Worm (Caenorhabditis elegans): Measurements from ENCODE around the gene ZK896.1.

The ZK896.1 gene

ce11 chrIV:12854372-12855114 lies 20.6 kb downstream of the ZK896.1 start:
- TF ChIP-seq elt-1 (tag; optimal IDR thresholded peaks at IDR 0.05) (no peak), nhr-77 (tag; optimal IDR thresholded peaks at IDR 0.05) (no peak), nhr-129 (tag; optimal IDR thresholded peaks at IDR 0.05) (no peak), gmeb-1 (tag; optimal IDR thresholded peaks at IDR 0.05) (peak; percentile 5), nhr-23 (tag; optimal IDR thresholded peaks at IDR 0.05) (no peak), nhr-10 (tag; optimal IDR thresholded peaks at IDR 0.05) (no peak), C34F6.9 (tag; optimal IDR thresholded peaks at IDR 0.05) (peak; percentile 5)

ce11 chrIV:12849030-12849560 lies 26.1 kb downstream of the ZK896.1 start, which contains the start of gene srf-3:
Gene srf-3 (plus strand): TSS chrIV:12849510.
- TF ChIP-seq ceh-82 (tag; optimal IDR thresholded peaks at IDR 0.05) (no peak), ztf-1 (GFP tag; conservative IDR thresholded peaks at IDR 0.05) (no peak), nhr-25 (tag; optimal IDR thresholded peaks at IDR 0.05) (peak; percentile 20), C34F6.9 (tag; optimal IDR thresholded peaks at IDR 0.05) (peak; percentile 34), unc-55 (GFP tag; optimal IDR thresholded peaks at IDR 0.05) (peak; percentile 24), crh-2 (tag; optimal IDR thresholded peaks at IDR 0.05) (peak; percentile 63), lsy-2 (tag; optimal IDR thresholded peaks at IDR 0.05) (peak in 1 of 2 experiments; percentile 2)

ce11 chrIV:12845596-12845995 lies 29.6 kb downstream of the ZK896.1 start, which contains the start of gene txt-19:
Gene txt-19 (plus strand): TSS chrIV:12845899.
- TF ChIP-seq lsy-2 (tag; optimal IDR thresholded peaks at IDR 0.05) (peak in 1 of 2 experiments; percentile 18), crh-2 (tag; optimal IDR thresholded peaks at IDR 0.05) (peak; percentile 12), Y55F3AM.14 (GFP tag; optimal IDR thresholded peaks at IDR 0.05) (no peak), ztf-11 (tag; optimal IDR thresholded peaks at IDR 0.05) (no peak), lin-11 (tag; optimal IDR thresholded peaks at IDR 0.05) (peak; percentile 6), F13H6.1 (tag; optimal IDR thresholded peaks at IDR 0.05) (peak; percentile 28), sma-9 (GFP tag; optimal IDR thresholded peaks at IDR 0.05) (peak; percentile 30), sma-9 (tag; optimal IDR thresholded peaks at IDR 0.05) (no peak), C34F6.9 (tag; optimal IDR thresholded peaks at IDR 0.05) (peak; percentile 41), unc-55 (GFP tag; optimal IDR thresholded peaks at IDR 0.05) (peak; percentile 44), skn-1 (tag; optimal IDR thresholded peaks at IDR 0.05) (no peak), ama-1 (optimal IDR thresholded peaks at IDR 0.05) (no peak), lin-13 (GFP tag; optimal IDR thresholded peaks at IDR 0.05) (peak; percentile 8), nhr-129 (tag; optimal IDR thresholded peaks at IDR 0.05) (peak; percentile 18), fos-1 (tag; optimal IDR thresholded peaks at IDR 0.05) (no peak), egl-27 (tag; optimal IDR thresholded peaks at IDR 0.05) (no peak)

ce11 chrIV:12842895-12843294 lies 32.3 kb downstream of the ZK896.1 start:
- TF ChIP-seq F13H6.1 (tag; optimal IDR thresholded peaks at IDR 0.05) (no peak), unc-39 (tag; optimal IDR thresholded peaks at IDR 0.05) (no peak), ztf-4 (tag; optimal IDR thresholded peaks at IDR 0.05) (no peak), ceh-82 (tag; optimal IDR thresholded peaks at IDR 0.05) (no peak), gmeb-1 (tag; optimal IDR thresholded peaks at IDR 0.05) (no peak), lsy-2 (tag; optimal IDR thresholded peaks at IDR 0.05) (peak in 1 of 2 experiments; percentile 7), elt-1 (tag; optimal IDR thresholded peaks at IDR 0.05) (no peak), C34F6.9 (tag; optimal IDR thresholded peaks at IDR 0.05) (peak; percentile 18), nhr-23 (tag; optimal IDR thresholded peaks at IDR 0.05) (no peak)

ce11 chrIV:12842121-12842520 lies 33.0 kb downstream of the ZK896.1 start:
- TF ChIP-seq fos-1 (tag; optimal IDR thresholded peaks at IDR 0.05) (peak; percentile 85), ztf-11 (tag; optimal IDR thresholded peaks at IDR 0.05) (no peak), gmeb-1 (tag; optimal IDR thresholded peaks at IDR 0.05) (peak; percentile 32), skn-1 (tag; optimal IDR thresholded peaks at IDR 0.05) (peak; percentile 71), nhr-25 (tag; optimal IDR thresholded peaks at IDR 0.05) (no peak), unc-62 (GFP tag; optimal IDR thresholded peaks at IDR 0.05) (no peak), sma-9 (GFP tag; optimal IDR thresholded peaks at IDR 0.05) (peak; percentile 55), sma-9 (tag; optimal IDR thresholded peaks at IDR 0.05) (no peak), nhr-11 (tag; optimal IDR thresholded peaks at IDR 0.05) (no peak), lin-39 (tag; optimal IDR thresholded peaks at IDR 0.05) (no peak), lsy-2 (tag; optimal IDR thresholded peaks at IDR 0.05) (peak in 1 of 2 experiments; percentile 8), Y55F3AM.14 (GFP tag; optimal IDR thresholded peaks at IDR 0.05) (no peak), ceh-16 (tag; optimal IDR thresholded peaks at IDR 0.05) (no peak), nhr-77 (tag; optimal IDR thresholded peaks at IDR 0.05) (no peak), aly-2 (tag; optimal IDR thresholded peaks at IDR 0.05) (no peak), F13H6.1 (tag; optimal IDR thresholded peaks at IDR 0.05) (no peak), crh-2 (tag; optimal IDR thresholded peaks at IDR 0.05) (peak; percentile 53), snpc-4 (tag; optimal IDR thresholded peaks at IDR 0.05) (no peak), nhr-10 (tag; optimal IDR thresholded peaks at IDR 0.05) (no peak), ZK546.5 (tag; optimal IDR thresholded peaks at IDR 0.05) (no peak)
